Worm (Caenorhabditis elegans) whole organism, L1 larva: Measurements from ENCODE around the gene npl-4.2.
"Not testable (repeated sequence)": the region's sequence is repeated elsewhere in the genome, so short reads cannot be mapped to it uniquely, and the experiment has no call there.

Source experiments
- egl-13 ChIP-seq: sonication (generic microtip); optimal IDR thresholded peaks from 2 replicates; lab custom pipeline; 2016; ENCODE audit warnings: missing genotype, missing genetic modification reagents, missing genetic modification characterization, missing compliant biosample characterization
- elt-2 ChIP-seq: sonication (generic microtip); optimal IDR thresholded peaks from 2 replicates; lab custom pipeline; 2016; ENCODE audit warnings: missing genetic modification characterization, mild to moderate bottlenecking, inconsistent platforms, missing compliant biosample characterization, missing genetic modification reagents
- jun-1 ChIP-seq: fragments of 150-350 bp; optimal IDR thresholded peaks from 2 replicates; lab custom pipeline; 2014; ENCODE audit warnings: missing biosample characterization, missing genetic modification reagents, missing genetic modification characterization
- mdl-1 ChIP-seq, 2 experiments: fragments of 150-350 bp; optimal IDR thresholded peaks; 2 replicates each; lab custom pipeline; 2014 to 2017; ENCODE audit warnings: missing biosample characterization in 2 of 2, missing genetic modification characterization in 2 of 2, inconsistent platforms in 1 of 2
- nhr-12 ChIP-seq: sonication (generic microtip); optimal IDR thresholded peaks from 2 replicates; lab custom pipeline; 2017; ENCODE audit warnings: missing biosample characterization, missing genetic modification characterization
- nhr-28 ChIP-seq: fragments of 150-350 bp; optimal IDR thresholded peaks from 2 replicates; lab custom pipeline; 2014; ENCODE audit warnings: missing biosample characterization, missing genetic modification characterization
- unc-62 ChIP-seq: fragments of 150-350 bp; optimal IDR thresholded peaks from 2 replicates; lab custom pipeline; 2014; ENCODE audit warnings: missing biosample characterization, missing genetic modification reagents, missing genetic modification characterization
- zag-1 ChIP-seq: fragments of 150-350 bp; optimal IDR thresholded peaks from 2 replicates; lab custom pipeline; 2014; ENCODE audit warnings: missing biosample characterization, missing genetic modification characterization

DNA sequence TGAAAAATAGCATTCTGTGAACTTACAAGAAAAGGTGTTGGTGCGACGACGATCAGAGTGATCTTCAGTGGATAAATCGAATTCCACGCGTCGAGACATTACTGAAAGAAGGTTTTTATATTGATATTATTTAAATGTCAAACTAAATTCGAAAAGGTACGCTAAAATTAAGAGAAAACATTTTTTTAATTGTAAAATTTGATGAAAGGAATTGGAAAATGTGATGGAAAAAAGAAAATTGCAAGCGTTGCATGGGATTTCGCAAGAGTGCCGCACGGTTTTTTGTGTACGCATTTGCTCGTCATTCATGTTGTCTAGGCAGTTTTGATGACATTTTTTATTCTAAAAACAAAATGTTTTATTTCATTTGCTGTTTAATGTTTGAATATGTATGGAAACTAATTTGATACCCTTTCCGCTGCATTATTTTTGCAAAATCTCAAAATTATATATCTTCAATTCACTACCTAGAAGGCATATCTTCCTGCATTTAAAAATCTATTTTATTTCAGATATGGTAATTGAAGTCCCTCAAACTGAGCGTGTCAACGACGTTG is at the start of gene npl-4.2, which contains the start of gene eif-3.L:
- not testable (repeated sequence) for TF ChIP-seq nhr-12 (tag; lab: Kevin White, UChicago); egl-13 (tag; lab: Kevin White, UChicago); zag-1 (tag; lab: Kevin White, UChicago); unc-62 (GFP tag; lab: Kevin White, UChicago); elt-2; mdl-1 (tag; optimal IDR thresholded peaks at IDR 0.05; lab: Kevin White, UChicago); nhr-28 (tag; lab: Kevin White, UChicago); jun-1 (tag; lab: Kevin White, UChicago)
